Worm (Caenorhabditis elegans) whole organism, L1 larva: ENCODE results near the gene rips-1.

Experiments
- ama-1 ChIP-seq: fragments of 150-350 bp; optimal IDR thresholded peaks from 2 replicates; lab custom pipeline; 2014
- lin-15B ChIP-seq: fragments of 150-350 bp; sonication (generic microtip); optimal IDR thresholded peaks from 3 replicates; lab custom pipeline; 2014; ENCODE audit warnings: missing biosample characterization, missing genetic modification characterization
- lin-35 ChIP-seq, 2 experiments: fragments of 150-350 bp; optimal IDR thresholded peaks; 2 replicates each; lab custom pipeline; 2014; ENCODE audit warnings: missing biosample characterization in 2 of 2, missing genetic modification characterization in 2 of 2, missing genetic modification reagents in 2 of 2
- lsy-2 ChIP-seq, 2 experiments: fragments of 150-350 bp; optimal IDR thresholded peaks; 2 replicates each; lab custom pipeline; 2014; ENCODE audit warnings: missing biosample characterization in 2 of 2, missing genetic modification characterization in 2 of 2
- mep-1 ChIP-seq: fragments of 150-350 bp; optimal IDR thresholded peaks from 2 replicates; lab custom pipeline; 2014; ENCODE audit warnings: missing biosample characterization, missing genetic modification characterization
- nhr-28 ChIP-seq: fragments of 150-350 bp; optimal IDR thresholded peaks from 2 replicates; lab custom pipeline; 2014; ENCODE audit warnings: missing biosample characterization, missing genetic modification characterization
- sox-4 ChIP-seq: sonication (generic microtip); optimal IDR thresholded peaks from 2 replicates; lab custom pipeline; 2016; ENCODE audit warnings: missing genetic modification characterization, missing compliant biosample characterization
- unc-86 ChIP-seq: sonication (generic microtip); optimal IDR thresholded peaks from 2 replicates; lab custom pipeline; 2016; ENCODE audit warnings: missing genetic modification characterization, missing compliant biosample characterization
- zag-1 ChIP-seq: fragments of 150-350 bp; optimal IDR thresholded peaks from 2 replicates; lab custom pipeline; 2014; ENCODE audit warnings: missing biosample characterization, missing genetic modification characterization

DNA sequence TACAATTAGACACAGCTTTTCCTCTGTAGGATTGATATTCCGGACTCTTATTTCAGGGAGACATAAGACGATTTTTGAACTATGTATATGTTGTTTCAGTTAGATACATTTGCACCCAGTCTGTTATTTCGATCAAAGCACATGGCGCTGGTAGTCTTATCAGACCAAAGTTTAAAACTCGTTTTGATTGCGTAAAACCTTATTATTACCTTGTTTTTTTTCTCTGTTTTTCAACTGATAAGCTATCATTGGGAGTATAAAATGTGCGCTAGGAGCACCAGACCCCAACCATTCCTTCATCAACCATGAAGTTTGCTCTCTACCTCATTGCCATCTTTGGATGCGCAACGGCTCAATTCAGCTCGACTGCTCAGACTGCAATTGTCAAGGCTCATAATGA lies 40.5 kb downstream of the rips-1 start, which contains the start of gene scl-12:
- TF ChIP-seq lin-15B (tag; lab: Kevin White, UChicago) (no peak), lin-35 (GFP tag; optimal IDR thresholded peaks at IDR 0.05; lab: Kevin White, UChicago) (no peak), unc-86 (tag; lab: Kevin White, UChicago) (no peak), ama-1 (lab: Kevin White, UChicago) (no peak), nhr-28 (no peak), lsy-2 (tag; optimal IDR thresholded peaks at IDR 0.05; lab: Kevin White, UChicago) (no peak), zag-1 (no peak), sox-4 (tag; lab: Kevin White, UChicago) (no peak), mep-1 (tag; lab: Kevin White, UChicago) (no peak)
